Worm (Caenorhabditis elegans) whole organism, L4/young adult: Measurements from ENCODE around the gene sam-10.

Experiments used
- dao-5 ChIP-seq: sonication (generic microtip); optimal IDR thresholded peaks from 2 replicates; lab custom pipeline; 2016; ENCODE audit warnings: missing genotype, missing genetic modification characterization, moderate library complexity, missing compliant biosample characterization
- him-1 ChIP-seq: sonication (generic microtip); optimal IDR thresholded peaks from 2 replicates; lab custom pipeline; 2016; ENCODE audit warnings: missing genotype, missing genetic modification reagents, missing genetic modification characterization, missing compliant biosample characterization

ce11 chrII:13337959-13338358, 7.6 kb upstream of the sam-10 start, which contains the start of gene mrpl-20:
- TF ChIP-seq him-1 (tag; lab: Kevin White, UChicago) = no peak
- no peak for TF ChIP-seq dao-5 (tag; lab: Kevin White, UChicago)
